Worm (Caenorhabditis elegans): Measurements from ENCODE around the gene srp-6.
"Not testable (repeated sequence)": the region's sequence is repeated elsewhere in the genome, so short reads cannot be mapped to it uniquely, and the experiment has no call there.

Gene srp-6

DNA sequence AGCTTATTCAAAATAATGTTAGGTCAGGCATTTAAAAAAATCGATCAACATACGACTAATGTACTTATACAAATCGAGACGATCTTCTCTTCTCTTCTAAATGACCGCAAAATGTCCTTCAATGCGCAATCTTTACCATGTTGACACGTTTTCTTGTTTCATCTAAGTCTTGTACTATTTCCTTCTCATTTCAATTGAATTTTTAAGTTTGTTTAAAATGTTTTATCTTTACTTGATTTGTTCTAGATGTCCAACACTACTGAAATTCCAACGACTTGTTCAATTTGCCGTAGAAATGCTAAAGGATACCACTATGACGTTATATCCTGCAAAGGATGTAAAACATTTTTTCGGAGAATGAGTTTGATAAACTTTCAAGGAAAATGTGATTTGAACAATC lies 44.0 kb downstream of the srp-6 start, which contains the start of the genes nhr-263 and nhr-148:
Gene nhr-263, minus strand, starts transcription at position 101 of the 400 bp plus-strand sequence.
Gene nhr-148, plus strand, starts transcription at position 215 of the 400 bp plus-strand sequence.
- no peak for TF ChIP-seq unc-55 (GFP tag; optimal IDR thresholded peaks at IDR 0.05)
- TF ChIP-seq ztf-4 (tag; optimal IDR thresholded peaks at IDR 0.05), result no peak
- peak; percentile 37 for TF ChIP-seq sma-9 (GFP tag; optimal IDR thresholded peaks at IDR 0.05)
- TF ChIP-seq sma-9 (tag; optimal IDR thresholded peaks at IDR 0.05), result no peak

DNA sequence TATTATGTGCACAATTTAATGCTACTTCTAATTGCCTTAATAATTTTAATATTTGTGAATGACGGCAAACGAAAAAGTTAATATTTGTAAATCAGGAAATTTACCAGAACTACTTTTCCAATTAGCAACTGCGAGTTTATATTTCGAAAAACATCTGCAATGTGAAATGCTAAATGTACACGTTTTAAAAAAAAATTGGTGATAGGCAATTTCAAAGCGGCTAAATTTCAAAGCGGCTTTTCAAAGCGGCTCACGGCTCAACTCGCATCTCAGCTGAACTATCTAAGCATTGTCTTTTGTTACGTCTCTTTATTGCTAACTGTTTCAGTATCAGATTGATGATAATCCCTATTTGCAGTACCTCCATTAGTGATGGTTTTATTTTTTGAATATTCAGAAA lies 46.1 kb downstream of the srp-6 start, which contains the start of gene srh-187:
Gene srh-187, minus strand, starts transcription at position 101 of the 400 bp plus-strand sequence.
- TF ChIP-seq unc-62 (GFP tag; optimal IDR thresholded peaks at IDR 0.05) (no peak), sma-9 (GFP tag; optimal IDR thresholded peaks at IDR 0.05) (no peak), sma-9 (tag; optimal IDR thresholded peaks at IDR 0.05) (no peak), ama-1 (optimal IDR thresholded peaks at IDR 0.05) (no peak), nhr-10 (tag; optimal IDR thresholded peaks at IDR 0.05) (no peak), nhr-23 (tag; optimal IDR thresholded peaks at IDR 0.05) (no peak), nhr-12 (tag; optimal IDR thresholded peaks at IDR 0.05) (no peak), unc-55 (GFP tag; optimal IDR thresholded peaks at IDR 0.05) (no peak), ceh-82 (tag; optimal IDR thresholded peaks at IDR 0.05) (no peak), sem-4 (tag; optimal IDR thresholded peaks at IDR 0.05) (no peak), nhr-129 (tag; optimal IDR thresholded peaks at IDR 0.05) (no peak), lin-11 (tag; optimal IDR thresholded peaks at IDR 0.05) (no peak), alr-1 (tag; optimal IDR thresholded peaks at IDR 0.05) (no peak), lin-13 (GFP tag; optimal IDR thresholded peaks at IDR 0.05) (no peak), ztf-1 (GFP tag; conservative IDR thresholded peaks at IDR 0.05) (no peak), ceh-16 (tag; optimal IDR thresholded peaks at IDR 0.05) (no peak)

DNA sequence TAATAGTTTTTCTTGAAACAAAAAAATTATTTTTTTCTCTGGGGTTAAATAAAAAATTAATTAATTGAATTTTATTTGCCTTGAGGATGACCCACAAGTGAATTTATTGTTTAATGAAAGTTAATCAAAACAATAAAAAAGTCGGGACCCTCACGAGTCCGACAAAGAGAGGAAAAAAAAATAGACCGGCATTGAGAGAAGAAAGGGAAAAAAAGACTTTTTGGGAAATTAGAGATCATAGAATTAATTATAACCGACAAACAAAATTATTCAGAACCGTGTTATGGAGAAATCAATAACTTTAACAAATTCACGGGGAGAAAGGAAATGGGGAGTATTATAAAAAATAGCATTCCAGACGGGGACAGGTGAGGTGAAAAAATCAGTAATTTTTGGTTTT lies 48.7 kb downstream of the srp-6 start, which contains the start of gene F10G2.7:
Gene F10G2.7, minus strand, starts transcription at position 101 of the 400 bp plus-strand sequence.
- not testable (repeated sequence) for TF ChIP-seq ceh-82, nhr-25, mbf-1 (tag; optimal IDR thresholded peaks at IDR 0.05)

All from whole organism, L2 larva.